Worm (Caenorhabditis elegans): Measurements from ENCODE around the gene H04M03.12.

The H04M03.12 gene

DNA sequence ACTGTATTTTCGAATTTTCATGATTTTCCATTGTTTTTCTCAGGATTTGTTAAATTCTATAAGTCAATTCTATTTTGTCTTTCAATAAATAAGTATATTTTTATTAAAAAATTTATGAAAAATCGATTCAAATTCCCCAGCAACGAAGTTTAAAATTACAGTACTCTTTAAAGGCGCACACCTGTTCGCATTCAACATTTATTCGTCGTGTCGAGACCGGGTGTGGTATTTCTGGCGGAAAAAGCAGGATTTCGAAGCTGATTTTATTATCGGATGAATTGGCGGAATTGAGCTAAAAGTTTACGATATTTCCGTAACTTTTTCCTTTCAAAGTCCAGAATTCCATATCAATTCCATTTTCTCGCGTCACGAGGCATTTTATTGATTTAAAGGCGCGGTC is 42.3 kb upstream of the H04M03.12 start:
- no peak for TF ChIP-seq pat-9 (tag; optimal IDR thresholded peaks at IDR 0.05)
- TF ChIP-seq ref-2 (tag; optimal IDR thresholded peaks at IDR 0.05), result no peak
- no peak for TF ChIP-seq ceh-31 (tag; optimal IDR thresholded peaks at IDR 0.05)
- no peak for TF ChIP-seq F13H6.1 (tag; optimal IDR thresholded peaks at IDR 0.05)
- TF ChIP-seq ceh-48 (tag; optimal IDR thresholded peaks at IDR 0.05), result no peak
- TF ChIP-seq unc-3 (GFP tag; conservative IDR thresholded peaks at IDR 0.05), result no peak
- no peak for TF ChIP-seq unc-3 (tag; optimal IDR thresholded peaks at IDR 0.05)
- no peak for TF ChIP-seq pax-1 (tag; optimal IDR thresholded peaks at IDR 0.05)
- TF ChIP-seq fkh-6 (tag; optimal IDR thresholded peaks at IDR 0.05), result no peak

ce11 chrIV:5944172-5944571 is 41.0 kb upstream of the H04M03.12 start:
- TF ChIP-seq pag-3 (tag; optimal IDR thresholded peaks at IDR 0.05; ENCODE audit: borderline replicate concordance), result no peak
- TF ChIP-seq unc-42 (tag; optimal IDR thresholded peaks at IDR 0.05), result no peak

- TF ChIP-seq ttx-3 (tag; optimal IDR thresholded peaks at IDR 0.05) (no peak), unc-42 (tag; optimal IDR thresholded peaks at IDR 0.05) (peak; percentile 1), nhr-232 (tag; optimal IDR thresholded peaks at IDR 0.05) (no peak), K09A11.1 (tag; optimal IDR thresholded peaks at IDR 0.05; ENCODE audit: insufficient read depth) (no peak), pat-9 (tag; optimal IDR thresholded peaks at IDR 0.05) (no peak)
Measured at ce11 chrIV:5941236-5941976, 38.3 kb upstream of the H04M03.12 start, which contains the start of gene pfkb-1.2. Gene pfkb-1.2, plus strand, starts transcription at chrIV:5941926.

- TF ChIP-seq sox-4 (tag; optimal IDR thresholded peaks at IDR 0.05) (no peak), ceh-45 (GFP tag; IDR thresholded peaks at IDR 0.05) (no peak), ceh-48 (tag; optimal IDR thresholded peaks at IDR 0.05) (no peak)
Measured at ce11 chrIV:5940608-5941007, 37.5 kb upstream of the H04M03.12 start.

DNA sequence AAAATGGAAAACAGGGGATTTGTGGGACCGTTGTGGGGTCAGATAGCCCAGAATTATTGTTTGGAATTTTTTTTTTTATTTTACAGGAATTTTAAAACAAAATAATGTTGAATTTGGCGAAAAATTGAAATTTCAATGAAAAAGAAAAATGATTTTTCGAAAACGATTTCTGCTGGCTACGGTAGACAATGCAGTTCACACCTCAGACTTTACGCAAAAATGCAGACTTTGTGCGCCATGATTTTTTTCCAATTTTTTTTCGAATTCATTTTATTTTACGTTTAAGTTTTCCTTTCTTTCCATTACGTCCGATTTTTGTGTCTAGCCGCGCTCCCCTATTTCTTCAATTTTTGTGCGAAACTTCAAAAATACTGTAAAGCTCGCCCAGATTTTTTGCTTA is 36.8 kb upstream of the H04M03.12 start:
- TF ChIP-seq nhr-232 (tag; optimal IDR thresholded peaks at IDR 0.05), result no peak
- no peak for TF ChIP-seq K02D7.2 (tag; optimal IDR thresholded peaks at IDR 0.05)
- TF ChIP-seq mec-3 (tag; optimal IDR thresholded peaks at IDR 0.05; ENCODE audit: borderline replicate concordance), result no peak
- TF ChIP-seq hlh-13 (GFP tag; optimal IDR thresholded peaks at IDR 0.05), result no peak

DNA sequence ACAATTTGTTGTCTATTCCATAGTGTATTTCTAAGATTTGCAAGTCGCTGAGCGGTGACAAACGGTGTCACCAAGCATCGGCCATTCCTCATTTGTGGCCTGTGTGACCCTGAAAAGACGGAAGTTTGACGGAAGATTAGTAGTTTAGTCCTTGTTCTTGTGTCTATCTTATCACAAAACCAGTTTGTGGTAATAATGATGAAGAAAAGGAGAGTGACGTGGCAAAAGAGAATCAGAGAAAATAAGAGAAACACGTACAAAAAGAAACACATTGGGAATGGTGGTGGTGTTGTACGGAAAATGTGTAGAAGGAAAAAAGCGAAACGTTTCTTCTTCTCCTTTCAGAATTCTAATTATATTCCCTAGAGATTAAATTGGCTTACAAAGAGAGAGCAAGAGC is 36.0 kb upstream of the H04M03.12 start, which contains the start of gene mcu-1:
TSS of gene mcu-1 (minus strand) at position 109 of the 400 bp plus-strand sequence.
- no peak for TF ChIP-seq T23F11.4 (GFP tag; optimal IDR thresholded peaks at IDR 0.05)
- TF ChIP-seq unc-42 (tag; optimal IDR thresholded peaks at IDR 0.05), result no peak
- no peak for TF ChIP-seq lim-6 (tag; optimal IDR thresholded peaks at IDR 0.05)
- TF ChIP-seq syd-9 (tag; optimal IDR thresholded peaks at IDR 0.05), result no peak
- no peak for TF ChIP-seq eyg-1 (tag; optimal IDR thresholded peaks at IDR 0.05)
- TF ChIP-seq tbx-7 (tag; optimal IDR thresholded peaks at IDR 0.05), result no peak
- TF ChIP-seq sox-2 (GFP tag; IDR thresholded peaks at IDR 0.05), result no peak
- TF ChIP-seq ceh-19 (GFP tag; optimal IDR thresholded peaks at IDR 0.05), result no peak
- TF ChIP-seq pros-1 (tag; optimal IDR thresholded peaks at IDR 0.05), result no peak
- no peak for TF ChIP-seq elt-2 (tag; optimal IDR thresholded peaks at IDR 0.05)
- TF ChIP-seq elt-4 (tag; optimal IDR thresholded peaks at IDR 0.05), result no peak
- no peak for TF ChIP-seq ceh-18 (tag; optimal IDR thresholded peaks at IDR 0.05)
- TF ChIP-seq pqm-1 (tag; optimal IDR thresholded peaks at IDR 0.05), result no peak
- no peak for TF ChIP-seq madf-2 (tag; optimal IDR thresholded peaks at IDR 0.05)
- no peak for TF ChIP-seq hlh-30 (tag; optimal IDR thresholded peaks at IDR 0.05; ENCODE audit: insufficient read depth)

Data from whole organism, late embryonic.